Worm (Caenorhabditis elegans) whole organism, mixed stage, embryonic: ENCODE results near the gene bbs-8.

Experiments
- M03D4.4 ChIP-seq: sonication (generic microtip); optimal IDR thresholded peaks from 2 replicates; lab custom pipeline; 2017; ENCODE audit warnings: mild to moderate bottlenecking, missing genetic modification characterization, missing compliant biosample characterization
- ces-1 ChIP-seq: fragments of 150-350 bp; optimal IDR thresholded peaks from 2 replicates; lab custom pipeline; 2014; ENCODE audit warnings: missing biosample characterization, missing genetic modification reagents, missing genetic modification characterization
- lin-13 ChIP-seq: fragments of 150-350 bp; optimal IDR thresholded peaks from 2 replicates; lab custom pipeline; 2014; ENCODE audit warnings: missing biosample characterization, missing genetic modification characterization
- mep-1 ChIP-seq: fragments of 150-350 bp; optimal IDR thresholded peaks from 2 replicates; lab custom pipeline; 2017; ENCODE audit warnings: missing biosample characterization, missing genetic modification reagents, missing genetic modification characterization, inconsistent platforms
- nhr-2 ChIP-seq: fragments of 150-350 bp; optimal IDR thresholded peaks from 2 replicates; lab custom pipeline; 2014; ENCODE audit warnings: missing biosample characterization, missing genetic modification characterization
- nhr-28 ChIP-seq: fragments of 150-350 bp; optimal IDR thresholded peaks from 2 replicates; lab custom pipeline; 2014; ENCODE audit warnings: missing biosample characterization, missing genetic modification characterization
- nhr-76 ChIP-seq: sonication (generic microtip); optimal IDR thresholded peaks from 2 replicates; lab custom pipeline; 2017; ENCODE audit warnings: missing biosample characterization, missing genetic modification characterization
- snpc-4 ChIP-seq: fragments of 150-350 bp; optimal IDR thresholded peaks from 2 replicates; lab custom pipeline; 2014; ENCODE audit warnings: missing biosample characterization, missing genetic modification characterization
- unc-62 ChIP-seq: fragments of 150-350 bp; optimal IDR thresholded peaks from 2 replicates; lab custom pipeline; 2014; ENCODE audit warnings: missing biosample characterization, missing genetic modification reagents, missing genetic modification characterization

DNA sequence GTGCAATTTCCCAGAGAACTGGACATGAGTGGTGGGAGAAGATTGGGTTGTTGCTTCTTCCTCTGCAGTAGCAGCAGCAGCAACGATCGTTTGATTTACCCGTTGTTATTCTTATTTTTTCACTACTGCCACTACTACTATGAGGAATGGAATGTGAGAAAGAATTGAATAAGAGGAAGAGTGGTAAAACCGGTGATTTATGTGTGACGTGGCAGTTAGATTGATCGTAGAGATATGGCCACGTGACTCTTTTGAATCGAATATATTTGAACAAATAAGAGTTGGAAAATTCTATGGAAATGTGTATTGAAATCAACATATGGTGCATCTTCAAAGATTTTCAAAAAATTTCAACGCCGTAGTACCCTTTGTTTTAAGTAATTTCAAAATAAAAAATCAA, 31.4 kb upstream of the bbs-8 start:
- TF ChIP-seq M03D4.4 (tag; lab: Kevin White, UChicago) (no peak), mep-1 (tag; lab: Kevin White, UChicago) (no peak), unc-62 (GFP tag; lab: Kevin White, UChicago) (no peak), ces-1 (no peak), nhr-2 (tag; lab: Kevin White, UChicago) (no peak), nhr-76 (no peak), snpc-4 (no peak), lin-13 (tag; lab: Kevin White, UChicago) (no peak), nhr-28 (tag; lab: Kevin White, UChicago) (no peak)
